Fruit fly (Drosophila melanogaster) Kc167 (cell line): ENCODE results near the gene CG1737.

ENCODE experiments used
- Myc ChIP-seq: fragments of >200 bp; optimal IDR thresholded peaks from 2 replicates; lab custom pipeline; 2017; ENCODE audit warnings: missing external identifiers
- Sin3A ChIP-seq: fragments of >200 bp; optimal IDR thresholded peaks from 2 replicates; lab custom pipeline; 2018; ENCODE audit warnings: missing external identifiers
- h ChIP-seq: fragments of >200 bp; optimal IDR thresholded peaks from 3 replicates; lab custom pipeline; 2018; ENCODE audit warnings: missing external identifiers
- insv ChIP-seq: fragments of >200 bp; optimal IDR thresholded peaks from 3 replicates; lab custom pipeline; 2018; ENCODE audit warnings: missing external identifiers
- psq ChIP-seq: fragments of >200 bp; optimal IDR thresholded peaks from 2 replicates; lab custom pipeline; 2017; ENCODE audit warnings: missing external identifiers
- ttk ChIP-seq: sonication (Bioruptor generic); optimal IDR thresholded peaks from 2 replicates; lab custom pipeline; 2017; ENCODE audit warnings: missing external identifiers

The CG1737 gene

DNA sequence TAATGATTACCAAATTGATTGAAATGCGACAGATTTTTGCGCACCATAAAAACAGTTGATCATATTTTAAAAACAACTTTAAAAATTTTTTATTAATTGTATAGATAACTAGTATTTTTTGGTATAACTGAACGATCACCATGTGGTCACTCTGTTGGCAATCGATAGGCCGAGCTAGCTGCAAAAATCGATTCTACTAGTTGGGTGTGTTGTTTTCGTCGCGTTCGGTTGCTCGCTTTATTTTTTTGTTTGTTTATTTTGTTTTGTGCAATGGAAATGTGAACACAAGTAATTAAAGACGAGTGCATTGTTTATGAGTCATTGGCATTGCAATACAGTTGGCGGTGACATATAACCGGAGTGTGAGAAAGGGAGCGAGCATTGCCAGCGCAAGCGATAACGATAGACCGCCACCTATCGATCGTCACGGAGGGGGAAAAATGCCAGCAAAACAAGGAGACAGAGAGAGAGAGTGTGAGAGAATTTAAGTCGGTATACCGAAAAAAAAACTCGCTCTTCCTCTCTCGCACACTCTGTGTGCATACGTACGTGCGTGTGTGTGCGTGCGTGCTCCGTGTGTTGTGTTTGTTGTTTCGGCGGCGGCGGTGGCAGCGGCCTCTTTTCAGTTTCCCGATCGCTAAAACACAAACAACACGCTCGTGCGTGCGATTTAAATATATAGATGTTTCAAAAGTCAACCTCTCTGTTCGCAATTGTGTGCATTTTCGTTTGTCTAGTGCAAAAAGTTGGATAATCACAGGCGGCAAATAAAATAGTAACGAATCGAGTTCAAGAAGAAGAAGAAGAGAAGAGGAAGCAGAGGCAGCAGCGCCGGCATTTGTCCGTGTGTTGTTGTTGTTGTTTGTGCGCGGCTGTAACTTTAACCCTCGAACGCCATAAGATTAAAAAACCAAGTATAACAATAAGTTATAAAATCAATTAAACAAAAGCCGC, 39.4 kb downstream of the CG1737 start:
- TF ChIP-seq insv (lab: Kevin White, UChicago) (no peak), Sin3A (lab: Kevin White, UChicago) (no peak), psq (no peak), h (lab: Kevin White, UChicago) (no peak), ttk (no peak), Myc (lab: Kevin White, UChicago) (no peak)

DNA sequence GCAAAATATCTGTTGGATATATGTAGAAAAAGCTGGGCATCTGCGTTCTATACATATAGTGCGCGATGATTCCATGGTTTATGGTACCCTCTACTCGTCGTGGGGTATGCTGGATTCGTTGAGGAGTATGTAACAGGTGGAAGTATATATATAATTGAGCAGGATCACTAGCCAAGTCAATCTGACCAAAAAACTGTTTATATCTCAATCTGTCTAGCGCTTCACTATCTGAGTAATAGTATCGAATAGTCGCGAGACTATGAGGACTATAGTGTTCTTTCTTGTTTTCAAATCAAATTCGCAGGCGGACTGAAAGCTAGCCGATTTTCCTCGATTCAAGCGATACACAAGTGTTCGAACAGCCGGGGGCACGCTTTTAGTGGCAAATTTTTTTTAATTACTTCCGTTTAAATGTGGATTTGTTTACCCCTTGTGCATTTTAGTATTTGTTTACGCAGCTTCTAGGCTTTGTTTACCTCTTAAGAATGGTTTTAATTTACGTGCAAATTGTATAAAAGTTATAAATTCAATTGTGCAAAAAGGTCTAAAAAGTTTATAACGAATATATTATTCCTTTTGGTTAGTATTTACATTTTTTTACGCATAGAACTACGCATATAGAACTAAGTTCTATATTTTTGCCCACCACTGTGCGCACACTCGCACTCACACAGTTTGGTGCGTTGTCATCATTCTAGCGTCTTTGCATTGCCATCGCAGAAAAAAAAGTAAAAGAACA, 40.4 kb downstream of the CG1737 start:
- TF ChIP-seq insv (lab: Kevin White, UChicago) (no peak), psq (no peak), Myc (lab: Kevin White, UChicago) (no peak), ttk (no peak), h (lab: Kevin White, UChicago) (no peak), Sin3A (lab: Kevin White, UChicago) (no peak)

DNA sequence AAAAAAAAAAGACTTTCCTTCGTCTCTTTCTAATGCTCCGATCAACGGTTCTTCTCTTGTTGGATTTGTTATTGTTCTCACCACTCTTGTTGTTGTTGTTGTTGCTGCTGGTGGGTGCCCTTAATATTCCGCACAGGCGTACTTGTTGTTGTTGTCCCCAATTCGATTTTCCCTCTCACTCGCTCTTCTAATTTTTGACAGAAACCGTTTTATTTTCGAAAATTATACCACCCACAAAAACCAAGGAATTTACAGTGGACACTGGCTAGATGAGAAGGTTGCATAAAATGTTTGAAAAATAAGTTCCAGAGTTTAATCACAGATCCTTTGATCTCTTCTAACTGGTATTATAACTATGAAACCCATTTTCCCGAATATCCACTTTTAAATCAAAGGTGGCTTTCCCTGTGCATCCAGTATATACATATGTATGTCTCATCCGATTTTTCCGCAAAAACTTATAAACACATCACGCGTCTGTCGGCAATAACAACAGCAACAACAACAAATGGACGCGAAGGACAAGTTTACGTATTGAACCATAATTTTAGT, 41.0 kb downstream of the CG1737 start:
- no peak for TF ChIP-seq h (lab: Kevin White, UChicago)
- TF ChIP-seq insv (lab: Kevin White, UChicago), result no peak
- TF ChIP-seq Myc (lab: Kevin White, UChicago), result no peak
- no peak for TF ChIP-seq psq
- TF ChIP-seq ttk, result no peak
- TF ChIP-seq Sin3A (lab: Kevin White, UChicago), result no peak

DNA sequence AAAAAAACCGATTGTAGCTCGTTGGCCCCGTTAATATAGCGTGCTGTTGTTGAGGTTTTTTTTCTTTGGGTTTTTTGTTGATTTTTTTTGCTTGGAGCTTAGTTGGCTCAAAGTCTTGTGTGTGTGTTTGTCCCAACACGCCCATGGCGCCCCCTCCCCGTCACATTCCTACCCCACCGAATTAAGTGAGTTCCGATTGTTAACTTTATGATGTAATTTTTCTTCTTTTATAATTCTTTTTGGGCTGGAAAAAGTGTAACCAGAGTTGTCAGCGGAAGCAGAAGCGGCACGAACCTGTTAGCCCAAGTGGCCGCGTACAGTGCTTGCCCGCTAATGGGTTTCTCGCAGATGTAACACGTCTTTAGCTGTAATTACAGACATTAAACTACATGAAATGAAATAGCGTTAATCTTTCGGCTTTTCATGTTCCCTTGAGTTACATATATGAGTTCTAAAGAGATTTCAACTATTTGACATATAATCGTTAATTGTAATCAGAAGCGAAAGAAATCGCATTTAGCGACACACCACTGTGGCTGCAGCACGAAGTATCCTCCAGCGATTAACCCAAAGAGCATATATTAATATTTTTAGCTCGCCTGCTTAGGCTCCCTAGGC, 42.7 kb downstream of the CG1737 start:
- TF ChIP-seq h (lab: Kevin White, UChicago) (no peak), insv (lab: Kevin White, UChicago) (no peak), Myc (lab: Kevin White, UChicago) (no peak), Sin3A (lab: Kevin White, UChicago) (no peak), ttk (no peak), psq (no peak)

DNA sequence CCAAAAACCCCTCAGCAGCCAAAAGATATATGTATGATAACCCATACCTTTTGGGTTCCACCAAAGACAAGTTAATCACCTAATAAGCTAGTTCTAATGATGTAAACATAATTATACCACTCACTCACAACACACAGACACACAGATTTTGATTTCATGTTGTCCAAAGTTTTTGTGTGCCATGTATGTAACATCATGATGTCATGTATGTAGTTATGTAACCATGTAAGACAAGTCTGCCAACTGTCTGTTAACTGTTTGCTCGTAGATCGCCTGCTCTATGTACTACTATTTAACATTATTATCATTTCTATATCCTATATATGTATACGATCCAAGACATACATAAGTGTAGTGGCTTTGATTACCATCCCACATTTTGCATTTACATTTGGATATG, 53.8 kb downstream of the CG1737 start:
- TF ChIP-seq Sin3A (lab: Kevin White, UChicago), result no peak
- no peak for TF ChIP-seq ttk
- TF ChIP-seq insv (lab: Kevin White, UChicago), result no peak
- TF ChIP-seq Myc (lab: Kevin White, UChicago), result no peak
- no peak for TF ChIP-seq psq
- TF ChIP-seq h (lab: Kevin White, UChicago), result no peak
